Fruit fly (Drosophila melanogaster) whole organism, embryonic: ENCODE measurements around the gene Ids.
A peak's percentile ranks its signal among the peaks of the same experiment; 100 is the strongest.

Experiments used
- Awh ChIP-seq: fragments of 200-800 bp; sonication (Bioruptor generic); IDR thresholded peaks from 2 replicates; pipeline ENCODE4, ENCODE4 v1.3.6; 2022; ENCODE audit warnings: missing biosample characterization, missing genetic modification characterization
- B-H2 ChIP-seq: fragments of 200-800 bp; sonication (Bioruptor generic); optimal IDR thresholded peaks from 2 replicates; lab custom pipeline; 2018; ENCODE audit warnings: missing biosample characterization, mild to moderate bottlenecking, missing genetic modification characterization
- CG11696 ChIP-seq: fragments of 200-800 bp; sonication (Bioruptor generic); IDR thresholded peaks from 2 replicates; pipeline ENCODE4 v1.3.6; 2022; ENCODE audit warnings: missing biosample characterization, missing genetic modification characterization
- CG12744 ChIP-seq: fragments of 200-800 bp; sonication (Bioruptor generic); optimal IDR thresholded peaks from 2 replicates; lab custom pipeline; 2016; ENCODE audit warnings: missing biosample characterization, missing genetic modification characterization
- CG2712 ChIP-seq: fragments of 200-800 bp; optimal IDR thresholded peaks from 3 replicates; lab custom pipeline; 2019; ENCODE audit warnings: missing biosample characterization, mild to moderate bottlenecking, missing genetic modification characterization, moderate library complexity
- CG3163 ChIP-seq: fragments of 200-800 bp; sonication (Bioruptor generic); optimal IDR thresholded peaks from 3 replicates; lab custom pipeline; 2016; ENCODE audit warnings: missing biosample characterization, missing genetic modification characterization
- CG3281 ChIP-seq: fragments of 200-800 bp; sonication (Bioruptor generic); optimal IDR thresholded peaks from 3 replicates; lab custom pipeline; 2017; ENCODE audit warnings: missing biosample characterization, mild to moderate bottlenecking, missing genetic modification characterization
- CG33557 ChIP-seq: fragments of 200-800 bp; sonication (Bioruptor generic); optimal IDR thresholded peaks from 2 replicates; lab custom pipeline; 2019; ENCODE audit warnings: missing biosample characterization, mild to moderate bottlenecking, missing genetic modification characterization, moderate library complexity
- CG34224 ChIP-seq: fragments of 200-800 bp; sonication (Bioruptor generic); IDR thresholded peaks from 3 replicates; pipeline ENCODE4 v1.3.6; 2022; ENCODE audit warnings: missing biosample characterization, missing genetic modification characterization; ENCODE audit not compliant: partially characterized antibody
- CG3995 ChIP-seq: fragments of 200-800 bp; sonication (Bioruptor generic); optimal IDR thresholded peaks from 3 replicates; lab custom pipeline; 2016; ENCODE audit warnings: missing biosample characterization, missing genetic modification characterization
- CG42726 ChIP-seq: fragments of 200-800 bp; sonication (Bioruptor generic); IDR thresholded peaks from 2 replicates; pipeline ENCODE4 v1.3.6; 2022; ENCODE audit warnings: missing biosample characterization, missing genetic modification characterization; ENCODE audit not compliant: partially characterized antibody
- CG4404 ChIP-seq: fragments of 200-800 bp; sonication (Bioruptor generic); IDR thresholded peaks from 2 replicates; pipeline ENCODE4 v1.3.6; 2022; ENCODE audit warnings: missing biosample characterization, missing genetic modification characterization
- CG6689 ChIP-seq: fragments of 200-800 bp; sonication (Bioruptor generic); IDR thresholded peaks from 2 replicates; pipeline ENCODE4 v1.3.6; 2022; ENCODE audit warnings: missing biosample characterization, missing genetic modification characterization
- CG6765 ChIP-seq: fragments of 200-800 bp; sonication (Bioruptor generic); optimal IDR thresholded peaks from 3 replicates; lab custom pipeline; 2017; ENCODE audit warnings: missing biosample characterization, mild to moderate bottlenecking, missing genetic modification characterization
- CG6791 ChIP-seq: fragments of 200-800 bp; sonication (Bioruptor generic); IDR thresholded peaks from 3 replicates; pipeline ENCODE4 v1.3.6; 2022; ENCODE audit warnings: missing biosample characterization, missing genetic modification characterization; ENCODE audit not compliant: partially characterized antibody
- CG7745 ChIP-seq: fragments of 200-800 bp; sonication (Bioruptor generic); optimal IDR thresholded peaks from 2 replicates; lab custom pipeline; 2018; ENCODE audit warnings: missing biosample characterization, mild to moderate bottlenecking, missing genetic modification characterization, moderate library complexity
- CG8290 ChIP-seq, 3 experiments: fragments of 200-800 bp; sonication (Bioruptor generic); optimal IDR thresholded peaks; 2 replicates each; lab custom pipeline; 2016 to 2019; ENCODE audit warnings: missing biosample characterization in 3 of 3, missing genetic modification characterization in 3 of 3, mild to moderate bottlenecking in 2 of 3, moderate library complexity in 1 of 3
- CG8388 ChIP-seq: fragments of 200-800 bp; sonication (Bioruptor generic); optimal IDR thresholded peaks from 2 replicates; lab custom pipeline; 2019; ENCODE audit warnings: missing biosample characterization, mild to moderate bottlenecking, missing genetic modification characterization, moderate library complexity
- CG9609 ChIP-seq: fragments of 200-800 bp; sonication (Bioruptor generic); optimal IDR thresholded peaks from 3 replicates; lab custom pipeline; 2016; ENCODE audit warnings: missing biosample characterization, missing genetic modification characterization
- Chrac-16 ChIP-seq: fragments of 200-800 bp; sonication (Bioruptor generic); optimal IDR thresholded peaks from 3 replicates; lab custom pipeline; 2016; ENCODE audit warnings: missing biosample characterization, missing genetic modification characterization
- D19B ChIP-seq: fragments of 200-800 bp; sonication (Bioruptor generic); optimal IDR thresholded peaks from 2 replicates; lab custom pipeline; 2017; ENCODE audit warnings: missing biosample characterization, mild to moderate bottlenecking, missing genetic modification characterization
- Eip74EF ChIP-seq, 2 experiments: fragments of 200-800 bp in 1 of 2; fragments of >200 bp in 1 of 2; sonication (Bioruptor generic) in 1 of 2; optimal IDR thresholded peaks; 2 replicates each; lab custom pipeline; 2017 to 2019; ENCODE audit warnings: missing biosample characterization in 2 of 2, missing genetic modification characterization in 2 of 2, mild to moderate bottlenecking in 1 of 2, moderate library complexity in 1 of 2
- Hmx ChIP-seq: fragments of 200-800 bp; sonication (Bioruptor generic); optimal IDR thresholded peaks from 2 replicates; lab custom pipeline; 2016; ENCODE audit warnings: missing biosample characterization, missing genetic modification characterization
- Hr51 ChIP-seq, 2 experiments: fragments of 200-800 bp; sonication (Bioruptor generic); optimal IDR thresholded peaks; 2 replicates in 1 of 2; 3 replicates in 1 of 2; lab custom pipeline; 2016 to 2018; ENCODE audit warnings: missing biosample characterization in 2 of 2, missing genetic modification characterization in 2 of 2, mild to moderate bottlenecking in 1 of 2, moderate library complexity in 1 of 2
- Hr78 ChIP-seq, 2 experiments: fragments of 200-800 bp in 1 of 2; fragments of >200 bp in 1 of 2; sonication (Bioruptor generic) in 1 of 2; optimal IDR thresholded peaks; 2 replicates each; lab custom pipeline; 2017 to 2019; ENCODE audit warnings: missing biosample characterization in 2 of 2, missing genetic modification characterization in 2 of 2, mild to moderate bottlenecking in 1 of 2, moderate library complexity in 1 of 2
- Hsf ChIP-seq: fragments of 200-800 bp; sonication (Bioruptor generic); optimal IDR thresholded peaks from 3 replicates; lab custom pipeline; 2016; ENCODE audit warnings: missing biosample characterization, missing genetic modification characterization
- Med ChIP-seq: fragments of 200-800 bp; sonication (Bioruptor generic); peaks from one replicate; lab custom pipeline; 2016; ENCODE audit warnings: missing biosample characterization, missing genetic modification characterization, mild to moderate bottlenecking, inconsistent platforms, moderate library complexity
- NK7.1 ChIP-seq: fragments of 200-800 bp; sonication (Bioruptor generic); optimal IDR thresholded peaks from 3 replicates; lab custom pipeline; 2016; ENCODE audit warnings: missing biosample characterization, missing genetic modification characterization
- Six4 ChIP-seq: fragments of 200-800 bp; sonication (Bioruptor generic); optimal IDR thresholded peaks from 2 replicates; lab custom pipeline; 2016; ENCODE audit warnings: missing biosample characterization, missing genetic modification characterization
- Ssrp ChIP-seq: fragments of 200-800 bp; sonication (Bioruptor generic); optimal IDR thresholded peaks from 2 replicates; lab custom pipeline; 2018; ENCODE audit warnings: missing biosample characterization, mild to moderate bottlenecking, missing genetic modification characterization, moderate library complexity
- YL-1 ChIP-seq: fragments of 200-800 bp; sonication (Bioruptor generic); optimal IDR thresholded peaks from 3 replicates; lab custom pipeline; 2017; ENCODE audit warnings: missing biosample characterization, mild to moderate bottlenecking, missing genetic modification characterization
- aop ChIP-seq: fragments of 200-800 bp; sonication (Bioruptor generic); IDR thresholded peaks from 2 replicates; pipeline ENCODE4 v1.3.6; 2022; ENCODE audit warnings: missing biosample characterization, missing genetic modification characterization
- bab2 ChIP-seq: fragments of 200-800 bp; sonication (Bioruptor generic); optimal IDR thresholded peaks from 2 replicates; lab custom pipeline; 2016; ENCODE audit warnings: missing biosample characterization, missing genetic modification characterization
- corto ChIP-seq: fragments of 200-800 bp; sonication (Bioruptor generic); optimal IDR thresholded peaks from 2 replicates; lab custom pipeline; 2016; ENCODE audit warnings: missing biosample characterization, mild to moderate bottlenecking, missing genetic modification characterization, moderate library complexity
- danr ChIP-seq: fragments of 200-800 bp; sonication (Bioruptor generic); IDR thresholded peaks from 2 replicates; pipeline ENCODE4 v1.3.6; 2022; ENCODE audit warnings: missing biosample characterization, missing genetic modification characterization
- dpn ChIP-seq, 2 experiments: fragments of 200-800 bp; sonication (Bioruptor generic); optimal IDR thresholded peaks; 3 replicates each; lab custom pipeline; 2016; ENCODE audit warnings: missing biosample characterization in 2 of 2, missing genetic modification characterization in 2 of 2
- ems ChIP-seq: fragments of 200-800 bp; sonication (Bioruptor generic); optimal IDR thresholded peaks from 3 replicates; lab custom pipeline; 2016; ENCODE audit warnings: missing biosample characterization, missing genetic modification characterization
- eve ChIP-seq, 2 experiments: fragments of >200 bp; optimal IDR thresholded peaks; 2 replicates each; lab custom pipeline; 2017; ENCODE audit warnings: missing biosample characterization in 2 of 2, missing genetic modification characterization in 2 of 2
- gem ChIP-seq: fragments of 200-800 bp; sonication (Bioruptor generic); optimal IDR thresholded peaks from 2 replicates; lab custom pipeline; 2019; ENCODE audit warnings: missing biosample characterization, mild to moderate bottlenecking, missing genetic modification characterization, moderate library complexity
- grau ChIP-seq: fragments of 200-800 bp; optimal IDR thresholded peaks from 3 replicates; lab custom pipeline; 2019; ENCODE audit warnings: missing biosample characterization, mild to moderate bottlenecking, missing genetic modification characterization, moderate library complexity
- gro ChIP-seq: fragments of 200-800 bp; sonication (Bioruptor generic); optimal IDR thresholded peaks from 2 replicates; lab custom pipeline; 2016; ENCODE audit warnings: missing biosample characterization, missing genetic modification characterization
- inv ChIP-seq: fragments of 200-800 bp; sonication (Bioruptor generic); IDR thresholded peaks from 2 replicates; pipeline ENCODE4 v1.3.6; 2022; ENCODE audit warnings: missing biosample characterization, missing genetic modification characterization; ENCODE audit not compliant: partially characterized antibody
- nerfin-2 ChIP-seq: fragments of 200-800 bp; sonication (Bioruptor generic); IDR thresholded peaks from 2 replicates; pipeline ENCODE4 v1.3.6; 2022; ENCODE audit warnings: missing biosample characterization, missing genetic modification characterization; ENCODE audit not compliant: partially characterized antibody
- p53 ChIP-seq: fragments of 200-800 bp; sonication (Bioruptor generic); optimal IDR thresholded peaks from 2 replicates; lab custom pipeline; 2016; ENCODE audit warnings: missing biosample characterization, missing genetic modification characterization
- prd ChIP-seq, 3 experiments: fragments of >200 bp in 2 of 3; fragments of 200-800 bp in 1 of 3; sonication (Bioruptor generic) in 1 of 3; optimal IDR thresholded peaks in 2 of 3; IDR thresholded peaks in 1 of 3; 2 replicates in 2 of 3; 3 replicates in 1 of 3; pipeline versions ENCODE4 v1.3.6 to Lab custom; 2017 to 2022; ENCODE audit warnings: missing biosample characterization in 1 of 3, missing genetic modification characterization in 1 of 3
- pzg ChIP-seq: fragments of 200-800 bp; sonication (Bioruptor generic); optimal IDR thresholded peaks from 3 replicates; lab custom pipeline; 2018; ENCODE audit warnings: missing biosample characterization, mild to moderate bottlenecking, missing genetic modification characterization, moderate library complexity
- sob ChIP-seq: fragments of 200-800 bp; sonication (Bioruptor generic); IDR thresholded peaks from 2 replicates; pipeline ENCODE4 v1.3.6; 2022; ENCODE audit warnings: missing biosample characterization, missing genetic modification characterization
- tup ChIP-seq: fragments of 200-800 bp; sonication (Bioruptor generic); optimal IDR thresholded peaks from 2 replicates; lab custom pipeline; 2016; ENCODE audit warnings: missing biosample characterization, mild to moderate bottlenecking, missing genetic modification characterization, moderate library complexity
- wdn ChIP-seq: fragments of 200-800 bp; sonication (Bioruptor generic); IDR thresholded peaks from 2 replicates; pipeline ENCODE4 v1.3.6; 2022; ENCODE audit warnings: missing biosample characterization, missing genetic modification characterization

Ids gene

dm6 chr3L:3377965-3378292 lies at the start of gene Ids:
Ids (plus strand) TSS chr3L:3378268.
- TF ChIP-seq B-H2 (no peak), CG6791 (GFP tag; lab: Robert Waterston, UW) (no peak), eve (GFP tag; optimal IDR thresholded peaks at IDR 0.05; lab: Kevin White, UChicago) (no peak), corto (GFP tag; lab: Kevin White, UChicago) (peak; percentile 42), CG7745 (tag; lab: Kevin White, UChicago) (no peak), dpn (GFP tag; optimal IDR thresholded peaks at IDR 0.05; lab: Kevin White, UChicago) (peak; percentile 12 to 69), sob (GFP tag; lab: Robert Waterston, UW) (peak; percentile 75), grau (peak; percentile 47), CG8388 (GFP tag; lab: Kevin White, UChicago) (peak; percentile 67), prd (optimal IDR thresholded peaks at IDR 0.05; lab: Kevin White, UChicago) (no peak), prd (GFP tag; IDR thresholded peaks at IDR 0.05; lab: Robert Waterston, UW) (peak; percentile 84), Chrac-16 (GFP tag; lab: Kevin White, UChicago) (peak; percentile 58), p53 (GFP tag; lab: Kevin White, UChicago) (no peak), Med (GFP tag; lab: Kevin White, UChicago) (peak; percentile 84), CG4404 (GFP tag; lab: Robert Waterston, UW) (peak; percentile 45), pzg (GFP tag; lab: Kevin White, UChicago) (no peak), tup (GFP tag; lab: Kevin White, UChicago) (peak; percentile 13), CG9609 (GFP tag; lab: Kevin White, UChicago) (no peak), CG3281 (GFP tag; lab: Kevin White, UChicago) (peak; percentile 60), nerfin-2 (no peak), Awh (GFP tag; lab: Robert Waterston, UW) (peak; percentile 66), danr (GFP tag; lab: Robert Waterston, UW) (peak; percentile 57), CG3163 (no peak), CG6689 (GFP tag; lab: Robert Waterston, UW) (peak; percentile 84), CG6765 (GFP tag; lab: Kevin White, UChicago) (no peak), CG3995 (GFP tag; lab: Kevin White, UChicago) (no peak), gem (tag; lab: Kevin White, UChicago) (peak; percentile 78), Ssrp (tag; lab: Kevin White, UChicago) (peak; percentile 58), Six4 (GFP tag; lab: Kevin White, UChicago) (no peak), Eip74EF (GFP tag; optimal IDR thresholded peaks at IDR 0.05; lab: Kevin White, UChicago) (peak in 1 of 2 experiments; percentile 39), CG11696 (no peak), Hsf (GFP tag; lab: Kevin White, UChicago) (peak; percentile 64), D19B (GFP tag; lab: Kevin White, UChicago) (peak; percentile 89), Hmx (peak; percentile 3), CG33557 (GFP tag; lab: Kevin White, UChicago) (no peak), NK7.1 (no peak), CG42726 (GFP tag; lab: Robert Waterston, UW) (no peak), Hr51 (GFP tag; optimal IDR thresholded peaks at IDR 0.05; lab: Kevin White, UChicago) (peak in 1 of 2 experiments; percentile 75), bab2 (GFP tag; lab: Kevin White, UChicago) (peak; percentile 37), Hr78 (GFP tag; optimal IDR thresholded peaks at IDR 0.05; lab: Kevin White, UChicago) (no peak), aop (GFP tag; lab: Robert Waterston, UW) (no peak), YL-1 (GFP tag; lab: Kevin White, UChicago) (peak; percentile 10), inv (GFP tag; lab: Robert Waterston, UW) (no peak), wdn (peak; percentile 72; the same call in 1 of the 2 replicates), gro (GFP tag; lab: Kevin White, UChicago) (peak; percentile 50), CG12744 (GFP tag; lab: Kevin White, UChicago) (no peak), CG2712 (tag; lab: Kevin White, UChicago) (peak; percentile 77), CG34224 (GFP tag; lab: Robert Waterston, UW) (no peak), ems (peak; percentile 41), CG8290 (GFP tag; optimal IDR thresholded peaks at IDR 0.05; lab: Kevin White, UChicago) (no peak), CG8290 (tag; optimal IDR thresholded peaks at IDR 0.05; lab: Kevin White, UChicago) (no peak)
